Fruit fly (Drosophila melanogaster) whole organism, embryonic: Measurements from ENCODE around the gene NELF-B.
A peak's percentile ranks its signal among the peaks of the same experiment; 100 is the strongest.

Experiments used
- B-H2 ChIP-seq: fragments of 200-800 bp; sonication (Bioruptor generic); optimal IDR thresholded peaks from 2 replicates; lab custom pipeline; 2018; ENCODE audit warnings: missing biosample characterization, mild to moderate bottlenecking, missing genetic modification characterization
- CG10267 ChIP-seq: fragments of 200-800 bp; sonication (Bioruptor generic); optimal IDR thresholded peaks from 2 replicates; lab custom pipeline; 2018; ENCODE audit warnings: missing biosample characterization, mild to moderate bottlenecking, missing genetic modification characterization, moderate library complexity
- CG12236 ChIP-seq: fragments of 200-800 bp; sonication (Bioruptor generic); optimal IDR thresholded peaks from 2 replicates; lab custom pipeline; 2016; ENCODE audit warnings: missing biosample characterization, missing genetic modification characterization
- CG1233 ChIP-seq: fragments of 200-800 bp; sonication (Bioruptor generic); optimal IDR thresholded peaks from 4 replicates; lab custom pipeline; 2018; ENCODE audit warnings: missing biosample characterization, mild to moderate bottlenecking, missing genetic modification characterization
- CG13296 ChIP-seq: fragments of 200-800 bp; sonication (Bioruptor generic); optimal IDR thresholded peaks from 3 replicates; lab custom pipeline; 2018; ENCODE audit warnings: missing biosample characterization, mild to moderate bottlenecking, missing genetic modification characterization
- CG13775 ChIP-seq: fragments of 200-800 bp; sonication (Bioruptor generic); optimal IDR thresholded peaks from 3 replicates; lab custom pipeline; 2017; ENCODE audit warnings: missing biosample characterization, mild to moderate bottlenecking, missing genetic modification characterization
- CG13894 ChIP-seq: fragments of 200-800 bp; sonication (Bioruptor generic); optimal IDR thresholded peaks from 3 replicates; lab custom pipeline; 2018; ENCODE audit warnings: missing biosample characterization, mild to moderate bottlenecking, missing genetic modification characterization, moderate library complexity
- CG14667 ChIP-seq: fragments of 200-800 bp; sonication (Bioruptor generic); IDR thresholded peaks from 2 replicates; pipeline ENCODE4 v1.3.6; 2022; ENCODE audit warnings: missing biosample characterization, missing genetic modification characterization
- CG1529 ChIP-seq: fragments of 200-800 bp; sonication (Bioruptor generic); optimal IDR thresholded peaks from 3 replicates; lab custom pipeline; 2018; ENCODE audit warnings: missing biosample characterization, missing genetic modification characterization
- CG15601 ChIP-seq: fragments of 200-800 bp; sonication (Bioruptor generic); optimal IDR thresholded peaks from 3 replicates; lab custom pipeline; 2019; ENCODE audit warnings: missing biosample characterization, mild to moderate bottlenecking, missing genetic modification characterization, moderate library complexity
- CG17186 ChIP-seq: fragments of 200-800 bp; sonication (Bioruptor generic); optimal IDR thresholded peaks from 3 replicates; lab custom pipeline; 2017; ENCODE audit warnings: missing biosample characterization, missing genetic modification reagents, missing genetic modification characterization
- CG18011 ChIP-seq: fragments of 200-800 bp; sonication (Bioruptor generic); optimal IDR thresholded peaks from 2 replicates; lab custom pipeline; 2017; ENCODE audit warnings: missing biosample characterization, missing genetic modification characterization, mild to moderate bottlenecking, moderate library complexity, missing genotype
- CG3281 ChIP-seq: fragments of 200-800 bp; sonication (Bioruptor generic); optimal IDR thresholded peaks from 3 replicates; lab custom pipeline; 2017; ENCODE audit warnings: missing biosample characterization, mild to moderate bottlenecking, missing genetic modification characterization
- CG4617 ChIP-seq: fragments of 200-800 bp; sonication (Bioruptor generic); optimal IDR thresholded peaks from 3 replicates; lab custom pipeline; 2016; ENCODE audit warnings: missing biosample characterization, missing genetic modification characterization, borderline replicate concordance
- CG4707 ChIP-seq: fragments of 200-800 bp; sonication (Bioruptor generic); optimal IDR thresholded peaks from 2 replicates; lab custom pipeline; 2018; ENCODE audit warnings: missing biosample characterization, mild to moderate bottlenecking, missing genetic modification characterization, moderate library complexity
- CG4820 ChIP-seq: fragments of 200-800 bp; sonication (Bioruptor generic); optimal IDR thresholded peaks from 3 replicates; lab custom pipeline; 2016; ENCODE audit warnings: missing biosample characterization, missing genetic modification characterization
- CG6254 ChIP-seq: fragments of 200-800 bp; sonication (Bioruptor generic); optimal IDR thresholded peaks from 3 replicates; lab custom pipeline; 2017; ENCODE audit warnings: mild to moderate bottlenecking, missing biosample characterization, missing genetic modification reagents, missing genetic modification characterization
- CG6813 ChIP-seq: fragments of 200-800 bp; sonication (Bioruptor generic); optimal IDR thresholded peaks from 2 replicates; lab custom pipeline; 2017; ENCODE audit warnings: missing biosample characterization, missing genetic modification characterization, mild to moderate bottlenecking, moderate library complexity, missing genetic modification reagents
- CG7357 ChIP-seq: fragments of 200-800 bp; sonication (Bioruptor generic); IDR thresholded peaks from 3 replicates; pipeline ENCODE4 v1.3.6; 2022; ENCODE audit warnings: missing biosample characterization, missing genetic modification characterization
- CG8478 ChIP-seq: fragments of >200 bp; optimal IDR thresholded peaks from 2 replicates; lab custom pipeline; 2018
- CG8765 ChIP-seq: fragments of 200-800 bp; sonication (Bioruptor generic); IDR thresholded peaks from 2 replicates; pipeline ENCODE4 v1.3.6; 2022; ENCODE audit warnings: missing biosample characterization, missing genetic modification characterization
- CG8924 ChIP-seq: fragments of 200-800 bp; optimal IDR thresholded peaks from 3 replicates; lab custom pipeline; 2019; ENCODE audit warnings: missing biosample characterization, mild to moderate bottlenecking, missing genetic modification characterization, moderate library complexity
- CG9932 ChIP-seq: fragments of 200-800 bp; sonication (Bioruptor generic); IDR thresholded peaks from 2 replicates; pipeline ENCODE4 v1.3.6; 2022; ENCODE audit warnings: missing biosample characterization, missing genetic modification characterization
- Doc2 ChIP-seq: fragments of 200-800 bp; sonication (Bioruptor generic); IDR thresholded peaks from 2 replicates; pipeline ENCODE4 v1.3.6; 2022; ENCODE audit warnings: missing biosample characterization, missing genetic modification characterization
- Doc3 ChIP-seq: fragments of 200-800 bp; sonication (Bioruptor generic); IDR thresholded peaks from 3 replicates; pipeline ENCODE4 v1.3.6; 2022; ENCODE audit warnings: missing biosample characterization, missing genetic modification characterization; ENCODE audit not compliant: partially characterized antibody
- HLHmδ ChIP-seq: fragments of 200-800 bp; sonication (Bioruptor generic); optimal IDR thresholded peaks from 2 replicates; lab custom pipeline; 2018; ENCODE audit warnings: missing biosample characterization, mild to moderate bottlenecking, missing genetic modification characterization, moderate library complexity
- Hr78 ChIP-seq, 2 experiments: fragments of 200-800 bp in 1 of 2; fragments of >200 bp in 1 of 2; sonication (Bioruptor generic) in 1 of 2; optimal IDR thresholded peaks; 2 replicates each; lab custom pipeline; 2017 to 2019; ENCODE audit warnings: missing biosample characterization in 2 of 2, missing genetic modification characterization in 2 of 2, mild to moderate bottlenecking in 1 of 2, moderate library complexity in 1 of 2
- NFAT ChIP-seq: fragments of 200-800 bp; sonication (Bioruptor generic); IDR thresholded peaks from 2 replicates; pipeline ENCODE4 v1.3.6; 2022; ENCODE audit warnings: missing biosample characterization, missing genetic modification characterization
- Nf-YA ChIP-seq: fragments of 200-800 bp; sonication (Bioruptor generic); IDR thresholded peaks from 2 replicates; pipeline ENCODE4 v1.3.6; 2022; ENCODE audit warnings: missing biosample characterization, missing genetic modification characterization
- Nf-YC ChIP-seq: fragments of 200-800 bp; optimal IDR thresholded peaks from 3 replicates; lab custom pipeline; 2019; ENCODE audit warnings: missing biosample characterization, mild to moderate bottlenecking, missing genetic modification characterization, moderate library complexity
- Oli ChIP-seq: fragments of 200-800 bp; sonication (Bioruptor generic); optimal IDR thresholded peaks from 2 replicates; lab custom pipeline; 2018; ENCODE audit warnings: missing biosample characterization, mild to moderate bottlenecking, missing genetic modification characterization, moderate library complexity
- Xbp1 ChIP-seq: fragments of 200-800 bp; sonication (Bioruptor generic); optimal IDR thresholded peaks from 3 replicates; lab custom pipeline; 2016; ENCODE audit warnings: missing biosample characterization, mild to moderate bottlenecking, missing genetic modification characterization
- bcd ChIP-seq: fragments of 200-800 bp; sonication (Bioruptor generic); optimal IDR thresholded peaks from 2 replicates; lab custom pipeline; 2017; ENCODE audit warnings: missing biosample characterization, mild to moderate bottlenecking, missing genetic modification characterization
- crol ChIP-seq: fragments of 200-800 bp; sonication (Bioruptor generic); IDR thresholded peaks from 2 replicates; pipeline ENCODE4 v1.3.6; 2022; ENCODE audit warnings: missing biosample characterization, missing genetic modification characterization
- dimm ChIP-seq: fragments of 200-800 bp; sonication (Bioruptor generic); IDR thresholded peaks from 2 replicates; pipeline ENCODE4 v1.3.6; 2022; ENCODE audit warnings: missing biosample characterization, missing genetic modification characterization
- dmrt11E ChIP-seq: fragments of 200-800 bp; sonication (Bioruptor generic); optimal IDR thresholded peaks from 3 replicates; lab custom pipeline; 2018; ENCODE audit warnings: missing biosample characterization, mild to moderate bottlenecking, missing genetic modification characterization, moderate library complexity
- fru ChIP-seq: fragments of >200 bp; optimal IDR thresholded peaks from 2 replicates; lab custom pipeline; 2017
- gcm ChIP-seq: fragments of 200-800 bp; sonication (Bioruptor generic); optimal IDR thresholded peaks from 2 replicates; lab custom pipeline; 2019; ENCODE audit warnings: missing biosample characterization, mild to moderate bottlenecking, missing genetic modification characterization, moderate library complexity
- gcm2 ChIP-seq: fragments of 200-800 bp; sonication (Bioruptor generic); optimal IDR thresholded peaks from 2 replicates; lab custom pipeline; 2016; ENCODE audit warnings: missing biosample characterization, missing genetic modification characterization
- jing ChIP-seq: fragments of 200-800 bp; sonication (Bioruptor generic); optimal IDR thresholded peaks from 2 replicates; lab custom pipeline; 2018; ENCODE audit warnings: missing biosample characterization, mild to moderate bottlenecking, missing genetic modification characterization
- luna ChIP-seq: fragments of 200-800 bp; sonication (Bioruptor generic); optimal IDR thresholded peaks from 2 replicates; lab custom pipeline; 2016; ENCODE audit warnings: missing biosample characterization, missing genetic modification characterization
- nau ChIP-seq: fragments of 200-800 bp; sonication (Bioruptor generic); optimal IDR thresholded peaks from 3 replicates; lab custom pipeline; 2017; ENCODE audit warnings: missing biosample characterization, mild to moderate bottlenecking, missing genetic modification characterization, missing genetic modification reagents
- nmo ChIP-seq: fragments of 200-800 bp; sonication (Bioruptor generic); optimal IDR thresholded peaks from 2 replicates; lab custom pipeline; 2018; ENCODE audit warnings: missing biosample characterization, mild to moderate bottlenecking, missing genetic modification characterization, moderate library complexity
- otp ChIP-seq: fragments of 200-800 bp; sonication (Bioruptor generic); IDR thresholded peaks from 3 replicates; pipeline ENCODE4, ENCODE4 v1.3.6; 2022; ENCODE audit warnings: missing biosample characterization, missing genetic modification characterization
- pzg ChIP-seq: fragments of 200-800 bp; sonication (Bioruptor generic); optimal IDR thresholded peaks from 3 replicates; lab custom pipeline; 2018; ENCODE audit warnings: missing biosample characterization, mild to moderate bottlenecking, missing genetic modification characterization, moderate library complexity
- sug ChIP-seq: fragments of 200-800 bp; optimal IDR thresholded peaks from 2 replicates; lab custom pipeline; 2019; ENCODE audit warnings: missing biosample characterization, mild to moderate bottlenecking, missing genetic modification characterization, moderate library complexity
- tgo ChIP-seq: fragments of 200-800 bp; sonication (Bioruptor generic); IDR thresholded peaks from 3 replicates; pipeline ENCODE4 v1.3.6; 2022; ENCODE audit warnings: missing biosample characterization, missing genetic modification characterization
- tna ChIP-seq: fragments of 200-800 bp; sonication (Bioruptor generic); IDR thresholded peaks from 2 replicates; pipeline ENCODE4 v1.3.6; 2022; ENCODE audit warnings: missing biosample characterization, missing genetic modification characterization; ENCODE audit not compliant: partially characterized antibody
- vvl ChIP-seq: fragments of 200-800 bp; sonication (Bioruptor generic); IDR thresholded peaks from 2 replicates; pipeline ENCODE4 v1.3.6; 2022; ENCODE audit warnings: missing biosample characterization, missing genetic modification characterization
- zen2 ChIP-seq: fragments of 200-800 bp; sonication (Bioruptor generic); IDR thresholded peaks from 3 replicates; pipeline ENCODE4 v1.3.6; 2022; ENCODE audit warnings: missing biosample characterization, missing genetic modification characterization; ENCODE audit not compliant: partially characterized antibody
- zfh1 ChIP-seq: fragments of 200-800 bp; sonication (Bioruptor generic); IDR thresholded peaks from 3 replicates; pipeline ENCODE4 v1.3.6; 2022; ENCODE audit warnings: missing biosample characterization, missing genetic modification characterization

The NELF-B gene

dm6 chrX:7692740-7693064 is 35.5 kb downstream of the NELF-B start (continued):
- TF ChIP-seq CG6254: peak; percentile 11
- TF ChIP-seq dimm: no peak
- TF ChIP-seq CG18011 (GFP tag; lab: Kevin White, UChicago): no peak
- TF ChIP-seq CG15601 (tag; lab: Kevin White, UChicago): peak; percentile 15
- TF ChIP-seq CG6813: no peak
- peak; percentile 68 for TF ChIP-seq CG13894 (tag; lab: Kevin White, UChicago)
- TF ChIP-seq CG3281 (GFP tag; lab: Kevin White, UChicago): peak; percentile 76
- peak; percentile 59 for TF ChIP-seq Oli (tag; lab: Kevin White, UChicago)
- TF ChIP-seq zfh1: peak; percentile 75
- no peak for TF ChIP-seq Doc2
- TF ChIP-seq tgo: peak; percentile 75
- peak; percentile 29; the same call in 1 of the 3 replicates for TF ChIP-seq CG7357
- peak; percentile 5 for TF ChIP-seq CG4707 (GFP tag; lab: Kevin White, UChicago)
- no peak for TF ChIP-seq pzg (GFP tag; lab: Kevin White, UChicago)
- peak; percentile 34 for TF ChIP-seq CG12236
- no peak for TF ChIP-seq CG4617 (GFP tag; lab: Kevin White, UChicago)
- peak; percentile 46 for TF ChIP-seq CG1529 (GFP tag; lab: Kevin White, UChicago)
- TF ChIP-seq bcd: peak; percentile 65
- no peak for TF ChIP-seq HLHmδ (GFP tag; lab: Kevin White, UChicago)
- TF ChIP-seq crol (GFP tag; lab: Robert Waterston, UW): no peak
- peak; percentile 19 for TF ChIP-seq nau (GFP tag; lab: Kevin White, UChicago)
- peak; percentile 7 for TF ChIP-seq sug
- TF ChIP-seq luna (GFP tag; lab: Kevin White, UChicago): peak; percentile 29
- TF ChIP-seq CG1233 (GFP tag; lab: Kevin White, UChicago): peak; percentile 38
- TF ChIP-seq Nf-YA (GFP tag; lab: Robert Waterston, UW): peak; percentile 50
- no peak for TF ChIP-seq Doc3
- TF ChIP-seq CG8924: peak; percentile 57
- no peak for TF ChIP-seq dmrt11E (tag; lab: Kevin White, UChicago)
- TF ChIP-seq B-H2 (GFP tag; lab: Kevin White, UChicago): peak; percentile 42
- no peak for TF ChIP-seq fru (lab: Kevin White, UChicago)
- peak; percentile 15 for TF ChIP-seq CG4820
- peak; percentile 63 for TF ChIP-seq otp (GFP tag; lab: Robert Waterston, UW)
- TF ChIP-seq CG17186 (GFP tag; lab: Kevin White, UChicago): peak; percentile 1
- peak; percentile 85 for TF ChIP-seq CG9932
- TF ChIP-seq CG13775 (GFP tag; lab: Kevin White, UChicago): peak; percentile 47
- peak; percentile 63 for TF ChIP-seq CG13296 (GFP tag; lab: Kevin White, UChicago)
- peak; percentile 66 for TF ChIP-seq Xbp1 (GFP tag; lab: Kevin White, UChicago)
- no peak for TF ChIP-seq gcm2 (GFP tag; lab: Kevin White, UChicago)
- peak in 1 of 2 experiments; percentile 36 for TF ChIP-seq Hr78 (GFP tag; optimal IDR thresholded peaks at IDR 0.05; lab: Kevin White, UChicago)
- TF ChIP-seq CG8765 (GFP tag; lab: Robert Waterston, UW): no peak; the same call in 1 of the 2 replicates
- TF ChIP-seq tna (GFP tag; lab: Robert Waterston, UW): no peak
- peak; percentile 27 for TF ChIP-seq jing (GFP tag; lab: Kevin White, UChicago)
- peak; percentile 63 for TF ChIP-seq NFAT
- peak; percentile 31 for TF ChIP-seq CG10267 (tag; lab: Kevin White, UChicago)
- TF ChIP-seq vvl: peak; percentile 90
- no peak for TF ChIP-seq Nf-YC (tag; lab: Kevin White, UChicago)
- TF ChIP-seq CG8478 (lab: Kevin White, UChicago): no peak
- TF ChIP-seq zen2 (GFP tag; lab: Robert Waterston, UW): no peak
- peak; percentile 24 for TF ChIP-seq gcm (GFP tag; lab: Kevin White, UChicago)
- TF ChIP-seq nmo (GFP tag; lab: Kevin White, UChicago): peak; percentile 61
- TF ChIP-seq CG14667 (GFP tag; lab: Robert Waterston, UW): peak; percentile 59; the same call in 1 of the 2 replicates
